Fruit fly (Drosophila melanogaster): Measurements from ENCODE around the gene CG34041.

DNA sequence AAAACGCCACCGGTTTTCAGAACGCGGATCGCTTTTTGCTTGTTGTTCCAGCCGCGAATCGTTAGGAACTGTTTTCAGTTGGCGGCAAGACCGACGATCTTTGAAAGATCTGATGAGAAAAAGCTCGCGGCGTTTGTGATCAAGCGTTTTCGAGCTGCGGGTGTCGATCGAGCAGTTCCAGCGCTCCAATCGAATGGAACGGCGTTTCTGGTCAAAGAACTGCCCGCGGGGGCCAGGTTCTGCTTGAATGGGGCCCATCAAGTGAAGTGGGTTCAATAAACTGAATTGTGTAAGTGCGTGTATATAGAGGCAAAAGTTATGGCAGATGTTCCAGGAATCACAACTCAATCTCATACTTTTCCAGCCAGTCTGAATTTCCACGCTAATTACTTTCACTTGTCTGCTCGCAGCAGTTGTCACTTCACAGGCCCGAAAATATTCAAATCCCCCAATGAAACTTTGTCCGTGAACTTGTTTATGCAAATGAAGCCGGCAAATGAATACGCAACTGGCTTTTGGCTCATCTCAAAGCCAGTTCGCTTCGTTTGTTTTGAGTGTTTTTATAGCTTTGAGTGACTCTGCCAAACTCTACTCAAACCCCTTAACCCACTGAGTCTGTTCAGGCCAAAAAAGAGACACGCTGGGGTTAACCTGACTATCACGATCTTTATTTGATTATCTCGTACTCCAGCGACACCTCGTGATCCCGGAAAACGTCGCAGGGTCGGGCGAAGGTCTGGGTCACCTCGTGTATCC, 11.5 kb upstream of the CG34041 start, which contains the start of gene PH4alphaMP:
- TF ChIP-seq CG7368 (GFP tag; optimal IDR thresholded peaks at IDR 0.05) (no peak), OdsH (GFP tag; optimal IDR thresholded peaks at IDR 0.05) (no peak), Sox102F (GFP tag; optimal IDR thresholded peaks at IDR 0.05) (no peak), CG8119 (GFP tag; IDR thresholded peaks at IDR 0.05) (no peak), eg (GFP tag; IDR thresholded peaks at IDR 0.05) (no peak), Blimp-1 (GFP tag; optimal IDR thresholded peaks at IDR 0.05) (peak; percentile 33), CG16779 (tag; optimal IDR thresholded peaks at IDR 0.05) (no peak), CG15336 (GFP tag; IDR thresholded peaks at IDR 0.05) (no peak), Eip78C (GFP tag) (no peak), CG9139 (GFP tag; optimal IDR thresholded peaks at IDR 0.05) (no peak), salr (GFP tag; optimal IDR thresholded peaks at IDR 0.05) (no peak), dac (GFP tag; optimal IDR thresholded peaks at IDR 0.05) (no peak), Eip75B (GFP tag; optimal IDR thresholded peaks at IDR 0.05) (no peak), Sox14 (GFP tag; optimal IDR thresholded peaks at IDR 0.05) (no peak)

All from whole organism, prepupa.